Worm (Caenorhabditis elegans) whole organism, L4/young adult: Measurements from ENCODE around the gene lys-10.

ENCODE experiments used
- dao-5 ChIP-seq: sonication (generic microtip); optimal IDR thresholded peaks from 2 replicates; lab custom pipeline; 2016; ENCODE audit warnings: missing genotype, missing genetic modification characterization, moderate library complexity, missing compliant biosample characterization
- him-1 ChIP-seq: sonication (generic microtip); optimal IDR thresholded peaks from 2 replicates; lab custom pipeline; 2016; ENCODE audit warnings: missing genotype, missing genetic modification reagents, missing genetic modification characterization, missing compliant biosample characterization

- TF ChIP-seq dao-5 (tag; lab: Kevin White, UChicago) (no peak), him-1 (tag; lab: Kevin White, UChicago) (no peak)
These were observed at the start of gene lys-10 for ce11 chrIV:8332526-8332925.
